Fruit fly (Drosophila melanogaster) whole organism, embryonic: ENCODE results near the gene Mnn1.

ENCODE experiments used
- C15 ChIP-seq: fragments of 200-800 bp; sonication (Bioruptor generic); IDR thresholded peaks from 3 replicates; pipeline ENCODE4 v1.3.6; 2022; ENCODE audit warnings: missing biosample characterization, missing genetic modification characterization
- CG14667 ChIP-seq: fragments of 200-800 bp; sonication (Bioruptor generic); IDR thresholded peaks from 2 replicates; pipeline ENCODE4 v1.3.6; 2022; ENCODE audit warnings: missing biosample characterization, missing genetic modification characterization
- CG15011 ChIP-seq: fragments of 200-800 bp; sonication (Bioruptor generic); optimal IDR thresholded peaks from 3 replicates; lab custom pipeline; 2018; ENCODE audit warnings: missing biosample characterization, mild to moderate bottlenecking, missing genetic modification characterization
- CG17802 ChIP-seq: fragments of 200-800 bp; sonication (Bioruptor generic); optimal IDR thresholded peaks from 2 replicates; lab custom pipeline; 2018; ENCODE audit warnings: missing biosample characterization, mild to moderate bottlenecking, missing genetic modification characterization, moderate library complexity
- CG18476 ChIP-seq: fragments of 200-800 bp; sonication (Bioruptor generic); optimal IDR thresholded peaks from 2 replicates; lab custom pipeline; 2016; ENCODE audit warnings: missing biosample characterization, mild to moderate bottlenecking, missing genetic modification characterization
- CG2199 ChIP-seq: fragments of 200-800 bp; sonication (Bioruptor generic); IDR thresholded peaks from 3 replicates; pipeline ENCODE4 v1.3.6; 2022; ENCODE audit warnings: missing biosample characterization, missing genetic modification characterization
- CG32772 ChIP-seq: fragments of 200-800 bp; sonication (Bioruptor generic); IDR thresholded peaks from 2 replicates; pipeline ENCODE4 v1.3.6; 2022; ENCODE audit warnings: missing biosample characterization, missing genetic modification characterization
- CG3847 ChIP-seq: fragments of 200-800 bp; sonication (Bioruptor generic); IDR thresholded peaks from 2 replicates; pipeline ENCODE4 v1.3.6; 2022; ENCODE audit warnings: missing biosample characterization, missing genetic modification characterization
- CG4328 ChIP-seq: fragments of 200-800 bp; sonication (Bioruptor generic); optimal IDR thresholded peaks from 3 replicates; lab custom pipeline; 2017; ENCODE audit warnings: missing biosample characterization, missing genetic modification reagents, missing genetic modification characterization
- CG4360 ChIP-seq: fragments of 200-800 bp; sonication (Bioruptor generic); IDR thresholded peaks from 2 replicates; pipeline ENCODE4 v1.3.6; 2022; ENCODE audit warnings: missing biosample characterization, missing genetic modification characterization
- CG5245 ChIP-seq: fragments of 200-800 bp; sonication (Bioruptor generic); optimal IDR thresholded peaks from 3 replicates; lab custom pipeline; 2016; ENCODE audit warnings: missing biosample characterization, missing genetic modification characterization
- CG7839 ChIP-seq: fragments of 200-800 bp; sonication (Bioruptor generic); optimal IDR thresholded peaks from 3 replicates; lab custom pipeline; 2018; ENCODE audit warnings: missing biosample characterization, mild to moderate bottlenecking, missing genetic modification characterization, moderate library complexity
- Dbx ChIP-seq: fragments of 200-800 bp; sonication (Bioruptor generic); IDR thresholded peaks from 3 replicates; pipeline ENCODE4 v1.3.6; 2022; ENCODE audit warnings: missing biosample characterization, missing genetic modification characterization
- Dp ChIP-seq: fragments of 200-800 bp; sonication (Bioruptor generic); optimal IDR thresholded peaks from 2 replicates; lab custom pipeline; 2018; ENCODE audit warnings: missing biosample characterization, mild to moderate bottlenecking, missing genetic modification characterization, moderate library complexity
- HLH4C ChIP-seq: fragments of 200-800 bp; sonication (Bioruptor generic); IDR thresholded peaks from 3 replicates; pipeline ENCODE4 v1.3.6; 2022; ENCODE audit warnings: missing biosample characterization, missing genetic modification characterization; ENCODE audit not compliant: partially characterized antibody
- HLHmδ ChIP-seq: fragments of 200-800 bp; sonication (Bioruptor generic); optimal IDR thresholded peaks from 2 replicates; lab custom pipeline; 2018; ENCODE audit warnings: missing biosample characterization, mild to moderate bottlenecking, missing genetic modification characterization, moderate library complexity
- Lpt ChIP-seq: fragments of >200 bp; optimal IDR thresholded peaks from 2 replicates; lab custom pipeline; 2018; ENCODE audit warnings: missing biosample characterization, missing genetic modification characterization
- Mad ChIP-seq: fragments of 200-800 bp; sonication (Bioruptor generic); optimal IDR thresholded peaks from 2 replicates; lab custom pipeline; 2016; ENCODE audit warnings: missing biosample characterization, missing genetic modification characterization
- Max ChIP-seq: fragments of 200-800 bp; sonication (Bioruptor generic); optimal IDR thresholded peaks from 2 replicates; lab custom pipeline; 2016; ENCODE audit warnings: missing biosample characterization, mild to moderate bottlenecking, missing genetic modification characterization
- Oli ChIP-seq: fragments of 200-800 bp; sonication (Bioruptor generic); optimal IDR thresholded peaks from 2 replicates; lab custom pipeline; 2018; ENCODE audit warnings: missing biosample characterization, mild to moderate bottlenecking, missing genetic modification characterization, moderate library complexity
- Opbp ChIP-seq: fragments of 200-800 bp; sonication (Bioruptor generic); IDR thresholded peaks from 3 replicates; pipeline ENCODE4 v1.3.6; 2022; ENCODE audit warnings: missing biosample characterization, missing genetic modification characterization; ENCODE audit not compliant: partially characterized antibody
- Optix ChIP-seq: fragments of 200-800 bp; sonication (Bioruptor generic); IDR thresholded peaks from 3 replicates; pipeline ENCODE4 v1.3.6; 2022; ENCODE audit warnings: missing biosample characterization, missing genetic modification characterization
- Stat92E ChIP-seq, 3 experiments: fragments of >200 bp in 2 of 3; fragments of 200-800 bp in 1 of 3; sonication (Bioruptor generic) in 1 of 3; optimal IDR thresholded peaks; 2 replicates each; lab custom pipeline; 2017 to 2019; ENCODE audit warnings: missing biosample characterization in 3 of 3, missing genetic modification characterization in 3 of 3, mild to moderate bottlenecking in 1 of 3, moderate library complexity in 1 of 3
- ab ChIP-seq: fragments of 200-800 bp; sonication (Bioruptor generic); optimal IDR thresholded peaks from 2 replicates; lab custom pipeline; 2016; ENCODE audit warnings: missing biosample characterization, missing genetic modification characterization
- aop ChIP-seq: fragments of 200-800 bp; sonication (Bioruptor generic); IDR thresholded peaks from 2 replicates; pipeline ENCODE4 v1.3.6; 2022; ENCODE audit warnings: missing biosample characterization, missing genetic modification characterization
- crol ChIP-seq: fragments of 200-800 bp; sonication (Bioruptor generic); IDR thresholded peaks from 2 replicates; pipeline ENCODE4 v1.3.6; 2022; ENCODE audit warnings: missing biosample characterization, missing genetic modification characterization
- dm ChIP-seq: fragments of 200-800 bp; sonication (Bioruptor generic); optimal IDR thresholded peaks from 3 replicates; lab custom pipeline; 2016; ENCODE audit warnings: missing biosample characterization, missing genetic modification characterization
- dpn ChIP-seq, 2 experiments: fragments of 200-800 bp; sonication (Bioruptor generic); optimal IDR thresholded peaks; 3 replicates each; lab custom pipeline; 2016; ENCODE audit warnings: missing biosample characterization in 2 of 2, missing genetic modification characterization in 2 of 2
- eyg ChIP-seq: fragments of 200-800 bp; sonication (Bioruptor generic); optimal IDR thresholded peaks from 3 replicates; lab custom pipeline; 2016; ENCODE audit warnings: missing biosample characterization, missing genetic modification characterization
- fd102C ChIP-seq: fragments of 200-800 bp; sonication (Bioruptor generic); optimal IDR thresholded peaks from 2 replicates; lab custom pipeline; 2018; ENCODE audit warnings: missing biosample characterization, mild to moderate bottlenecking, missing genetic modification characterization, moderate library complexity
- gcm2 ChIP-seq: fragments of 200-800 bp; sonication (Bioruptor generic); optimal IDR thresholded peaks from 2 replicates; lab custom pipeline; 2016; ENCODE audit warnings: missing biosample characterization, missing genetic modification characterization
- grau ChIP-seq: fragments of 200-800 bp; optimal IDR thresholded peaks from 3 replicates; lab custom pipeline; 2019; ENCODE audit warnings: missing biosample characterization, mild to moderate bottlenecking, missing genetic modification characterization, moderate library complexity
- ham ChIP-seq: fragments of 200-800 bp; sonication (Bioruptor generic); IDR thresholded peaks from 2 replicates; pipeline ENCODE4 v1.3.6; 2022; ENCODE audit warnings: missing biosample characterization, missing genetic modification characterization
- hb ChIP-seq: fragments of 200-800 bp; sonication (Bioruptor generic); IDR thresholded peaks from 3 replicates; pipeline ENCODE4 v1.3.6; 2022; ENCODE audit warnings: missing biosample characterization, missing genetic modification characterization; ENCODE audit not compliant: partially characterized antibody
- inv ChIP-seq: fragments of 200-800 bp; sonication (Bioruptor generic); IDR thresholded peaks from 2 replicates; pipeline ENCODE4 v1.3.6; 2022; ENCODE audit warnings: missing biosample characterization, missing genetic modification characterization; ENCODE audit not compliant: partially characterized antibody
- nau ChIP-seq: fragments of 200-800 bp; sonication (Bioruptor generic); optimal IDR thresholded peaks from 3 replicates; lab custom pipeline; 2017; ENCODE audit warnings: missing biosample characterization, mild to moderate bottlenecking, missing genetic modification characterization, missing genetic modification reagents
- nerfin-2 ChIP-seq: fragments of 200-800 bp; sonication (Bioruptor generic); IDR thresholded peaks from 2 replicates; pipeline ENCODE4 v1.3.6; 2022; ENCODE audit warnings: missing biosample characterization, missing genetic modification characterization; ENCODE audit not compliant: partially characterized antibody
- sob ChIP-seq: fragments of 200-800 bp; sonication (Bioruptor generic); IDR thresholded peaks from 2 replicates; pipeline ENCODE4 v1.3.6; 2022; ENCODE audit warnings: missing biosample characterization, missing genetic modification characterization
- tin ChIP-seq: fragments of 200-800 bp; sonication (Bioruptor generic); optimal IDR thresholded peaks from 3 replicates; lab custom pipeline; 2016; ENCODE audit warnings: missing biosample characterization, missing genetic modification characterization
- vvl ChIP-seq: fragments of 200-800 bp; sonication (Bioruptor generic); IDR thresholded peaks from 2 replicates; pipeline ENCODE4 v1.3.6; 2022; ENCODE audit warnings: missing biosample characterization, missing genetic modification characterization
- zen ChIP-seq: fragments of 200-800 bp; sonication (Bioruptor generic); optimal IDR thresholded peaks from 3 replicates; lab custom pipeline; 2018; ENCODE audit warnings: missing biosample characterization, mild to moderate bottlenecking, missing genetic modification characterization, moderate library complexity

The Mnn1 gene

dm6 chr2L:7023614-7024259, 32.4 kb upstream of the Mnn1 start, which contains the start of gene Gart (continued):
- TF ChIP-seq Stat92E (GFP tag; optimal IDR thresholded peaks at IDR 0.05; lab: Kevin White, UChicago) (no peak), C15 (GFP tag; lab: Robert Waterston, UW) (0 out of 3 replicates have a peak, but pooled peaks have one; percentile 20), CG4360 (GFP tag; lab: Robert Waterston, UW) (no peak), fd102C (no peak), Max (GFP tag; lab: Kevin White, UChicago) (peak; percentile 27), HLHmδ (GFP tag; lab: Kevin White, UChicago) (no peak), eyg (GFP tag; lab: Kevin White, UChicago) (peak; percentile 40), CG7839 (tag; lab: Kevin White, UChicago) (peak; percentile 78), Oli (tag; lab: Kevin White, UChicago) (peak; percentile 68), hb (GFP tag; lab: Robert Waterston, UW) (no peak), gcm2 (GFP tag; lab: Kevin White, UChicago) (no peak), CG4328 (GFP tag; lab: Kevin White, UChicago) (no peak), CG2199 (no peak), CG18476 (GFP tag; lab: Kevin White, UChicago) (peak; percentile 64), nerfin-2 (GFP tag; lab: Robert Waterston, UW) (no peak), crol (GFP tag; lab: Robert Waterston, UW) (no peak), Opbp (no peak), CG32772 (GFP tag; lab: Robert Waterston, UW) (no peak), Optix (GFP tag; lab: Robert Waterston, UW) (peak; percentile 61; the same call in 1 of the 3 replicates), CG14667 (GFP tag; lab: Robert Waterston, UW) (no peak), dm (peak; percentile 73), zen (tag; lab: Kevin White, UChicago) (no peak), inv (GFP tag; lab: Robert Waterston, UW) (no peak), vvl (peak; percentile 71; the same call in 1 of the 2 replicates), ab (GFP tag; lab: Kevin White, UChicago) (peak; percentile 20), CG3847 (peak; percentile 62), Dbx (GFP tag; lab: Robert Waterston, UW) (peak; percentile 63; the same call in 2 of the 3 replicates), ham (GFP tag; lab: Robert Waterston, UW) (no peak; the same call in 1 of the 2 replicates), CG17802 (tag; lab: Kevin White, UChicago) (no peak), dpn (GFP tag; optimal IDR thresholded peaks at IDR 0.05; lab: Kevin White, UChicago) (peak; percentile 72 to 73), Lpt (GFP tag; lab: Kevin White, UChicago) (no peak), CG5245 (GFP tag; lab: Kevin White, UChicago) (peak; percentile 58), Mad (peak; percentile 34), CG15011 (GFP tag; lab: Kevin White, UChicago) (no peak), HLH4C (no peak), tin (GFP tag; lab: Kevin White, UChicago) (peak; percentile 62), sob (GFP tag; lab: Robert Waterston, UW) (peak; percentile 51), nau (no peak), aop (GFP tag; lab: Robert Waterston, UW) (no peak), grau (tag; lab: Kevin White, UChicago) (peak; percentile 72), Dp (GFP tag; lab: Kevin White, UChicago) (no peak)
